Worm (Caenorhabditis elegans) whole organism, young adult: ENCODE results near the gene rpac-19.
A peak's percentile ranks its signal among the peaks of the same experiment; 100 is the strongest.

Experiments used
- B0336.3 ChIP-seq: fragments of 200-800 bp; sonication (Bioruptor generic); IDR thresholded peaks from 2 replicates; pipeline ENCODE4 v1.3.6; 2022; ENCODE audit warnings: missing genetic modification characterization, missing compliant biosample characterization
- C06A6.2 ChIP-seq: fragments of 200-800 bp; sonication (Bioruptor generic); conservative IDR thresholded peaks from 2 replicates; pipeline ENCODE4 v1.3.6; 2022; ENCODE audit warnings: missing genetic modification characterization, missing compliant biosample characterization
- F22D6.2 ChIP-seq: sonication (generic microtip); optimal IDR thresholded peaks from 2 replicates; lab custom pipeline; 2016; ENCODE audit warnings: mild to moderate bottlenecking, missing genetic modification characterization, missing compliant biosample characterization
- F33H1.4 ChIP-seq: fragments of 200-800 bp; sonication (Bioruptor generic); IDR thresholded peaks from 2 replicates; pipeline ENCODE4 v1.3.6; 2022; ENCODE audit warnings: missing genetic modification reagents, missing genetic modification characterization, missing compliant biosample characterization
- F52B5.7 ChIP-seq: sonication (generic microtip); optimal IDR thresholded peaks from 2 replicates; lab custom pipeline; 2016; ENCODE audit warnings: mild to moderate bottlenecking, missing genetic modification characterization, missing compliant biosample characterization
- F57A8.1 ChIP-seq: fragments of 200-800 bp; sonication (Bioruptor generic); optimal IDR thresholded peaks from 2 replicates; lab custom pipeline; 2018; ENCODE audit warnings: mild to moderate bottlenecking, missing genetic modification characterization, moderate library complexity, missing compliant biosample characterization
- T07F8.4 ChIP-seq: sonication (generic microtip); optimal IDR thresholded peaks from 2 replicates; lab custom pipeline; 2016; ENCODE audit warnings: mild to moderate bottlenecking, missing genetic modification characterization, moderate library complexity, missing compliant biosample characterization
- Y67H2A.10 ChIP-seq: fragments of 200-800 bp; sonication (Bioruptor generic); conservative IDR thresholded peaks from 2 replicates; pipeline ENCODE4 v1.3.6; 2022; ENCODE audit warnings: missing genetic modification reagents, missing genetic modification characterization, missing compliant biosample characterization
- ZK185.1 ChIP-seq: sonication (generic microtip); optimal IDR thresholded peaks from 2 replicates; lab custom pipeline; 2016; ENCODE audit warnings: mild to moderate bottlenecking, missing genetic modification characterization, missing compliant biosample characterization; ENCODE audit not compliant: poor library complexity, severe bottlenecking
- akir-1 ChIP-seq: fragments of 200-800 bp; sonication (Bioruptor generic); optimal IDR thresholded peaks from 2 replicates; lab custom pipeline; 2018; ENCODE audit warnings: mild to moderate bottlenecking, missing genetic modification characterization, moderate library complexity, missing compliant biosample characterization
- aptf-2 ChIP-seq: fragments of 200-800 bp; sonication (Bioruptor generic); conservative IDR thresholded peaks from 2 replicates; pipeline ENCODE4 v1.3.6; 2022; ENCODE audit warnings: missing genetic modification reagents, missing genetic modification characterization, missing compliant biosample characterization
- bed-2 ChIP-seq: fragments of 200-800 bp; sonication (Bioruptor generic); IDR thresholded peaks from 2 replicates; pipeline ENCODE4 v1.3.6; 2022; ENCODE audit warnings: missing genetic modification reagents, missing genetic modification characterization, missing compliant biosample characterization
- cebp-2 ChIP-seq: fragments of 200-800 bp; sonication (Bioruptor generic); IDR thresholded peaks from 2 replicates; pipeline ENCODE4 v1.3.6; 2022; ENCODE audit warnings: missing genetic modification characterization, missing compliant biosample characterization
- ceh-27 ChIP-seq: fragments of 200-800 bp; sonication (Bioruptor generic); optimal IDR thresholded peaks from 2 replicates; lab custom pipeline; 2018; ENCODE audit warnings: mild to moderate bottlenecking, missing genetic modification characterization, moderate library complexity, missing compliant biosample characterization
- ceh-91 ChIP-seq: fragments of 200-800 bp; sonication (Bioruptor generic); IDR thresholded peaks from 2 replicates; pipeline ENCODE4 v1.3.6; 2022; ENCODE audit warnings: missing genetic modification reagents, missing genetic modification characterization, missing compliant biosample characterization
- chd-7 ChIP-seq: sonication (generic microtip); optimal IDR thresholded peaks from 2 replicates; lab custom pipeline; 2016; ENCODE audit warnings: mild to moderate bottlenecking, missing genetic modification characterization, moderate library complexity, missing compliant biosample characterization
- dox-1 ChIP-seq: fragments of 200-800 bp; sonication (Bioruptor generic); IDR thresholded peaks from 2 replicates; pipeline ENCODE4 v1.3.6; 2022; ENCODE audit warnings: missing genetic modification reagents, missing genetic modification characterization, missing compliant biosample characterization
- dpff-1 ChIP-seq: sonication (generic microtip); optimal IDR thresholded peaks from 2 replicates; lab custom pipeline; 2017; ENCODE audit warnings: mild to moderate bottlenecking, missing genetic modification characterization, missing compliant biosample characterization
- dpl-1 ChIP-seq: fragments of 150-350 bp; optimal IDR thresholded peaks from 2 replicates; lab custom pipeline; 2014; ENCODE audit warnings: missing biosample characterization, missing genetic modification reagents, missing genetic modification characterization
- egl-44 ChIP-seq: fragments of 200-800 bp; sonication (Bioruptor generic); IDR thresholded peaks from 2 replicates; pipeline ENCODE4 v1.3.6; 2022; ENCODE audit warnings: missing genetic modification reagents, missing genetic modification characterization, missing compliant biosample characterization
- egrh-3 ChIP-seq: fragments of 200-800 bp; sonication (Bioruptor generic); IDR thresholded peaks from 2 replicates; pipeline ENCODE4 v1.3.6; 2022; ENCODE audit warnings: missing genetic modification reagents, missing genetic modification characterization, missing compliant biosample characterization
- gei-17 ChIP-seq: fragments of 200-800 bp; sonication (Bioruptor generic); optimal IDR thresholded peaks from 2 replicates; lab custom pipeline; 2018; ENCODE audit warnings: mild to moderate bottlenecking, missing genetic modification characterization, missing compliant biosample characterization
- hlh-26 ChIP-seq: fragments of 200-800 bp; sonication (Bioruptor generic); conservative IDR thresholded peaks from 2 replicates; pipeline ENCODE4 v1.3.6; 2022; ENCODE audit warnings: missing genetic modification reagents, missing genetic modification characterization, missing compliant biosample characterization
- hrde-1 ChIP-seq: sonication (generic microtip); optimal IDR thresholded peaks from 2 replicates; lab custom pipeline; 2016; ENCODE audit warnings: missing genetic modification characterization, mild to moderate bottlenecking, missing compliant biosample characterization, moderate library complexity, missing genotype, missing genetic modification reagents, borderline replicate concordance
- lag-1 ChIP-seq: fragments of 200-800 bp; sonication (Bioruptor generic); IDR thresholded peaks from 2 replicates; pipeline ENCODE4 v1.3.6; 2022; ENCODE audit warnings: missing genetic modification reagents, missing genetic modification characterization, missing compliant biosample characterization
- let-526 ChIP-seq: fragments of 200-800 bp; sonication (Bioruptor generic); IDR thresholded peaks from 2 replicates; pipeline ENCODE4 v1.3.6; 2022; ENCODE audit warnings: missing genetic modification reagents, missing genetic modification characterization, missing compliant biosample characterization
- lin-40 ChIP-seq: sonication (generic microtip); optimal IDR thresholded peaks from 2 replicates; lab custom pipeline; 2016; ENCODE audit warnings: missing genetic modification characterization, mild to moderate bottlenecking, missing compliant biosample characterization, missing genotype, missing genetic modification reagents
- lin-54 ChIP-seq: fragments of 200-800 bp; sonication (Bioruptor generic); optimal IDR thresholded peaks from 2 replicates; lab custom pipeline; 2018; ENCODE audit warnings: mild to moderate bottlenecking, missing genetic modification characterization, missing compliant biosample characterization
- madf-10 ChIP-seq: sonication (generic microtip); optimal IDR thresholded peaks from 2 replicates; lab custom pipeline; 2016; ENCODE audit warnings: mild to moderate bottlenecking, missing genetic modification characterization, missing compliant biosample characterization
- madf-8 ChIP-seq: fragments of 200-800 bp; sonication (Bioruptor generic); conservative IDR thresholded peaks from 2 replicates; pipeline ENCODE4 v1.3.6; 2022; ENCODE audit warnings: missing genetic modification reagents, missing genetic modification characterization, missing compliant biosample characterization
- mes-4 ChIP-seq: sonication (generic microtip); optimal IDR thresholded peaks from 2 replicates; lab custom pipeline; 2016; ENCODE audit warnings: missing genotype, missing genetic modification characterization, missing compliant biosample characterization
- mxl-1 ChIP-seq: sonication (generic microtip); optimal IDR thresholded peaks from 2 replicates; lab custom pipeline; 2016; ENCODE audit warnings: missing genetic modification characterization, missing compliant biosample characterization
- nfyb-1 ChIP-seq: fragments of 200-800 bp; sonication (Bioruptor generic); IDR thresholded peaks from 2 replicates; pipeline ENCODE4 v1.3.6; 2022; ENCODE audit warnings: missing genetic modification reagents, missing genetic modification characterization, missing compliant biosample characterization
- nhr-179 ChIP-seq: sonication (generic microtip); optimal IDR thresholded peaks from 2 replicates; lab custom pipeline; 2016; ENCODE audit warnings: mild to moderate bottlenecking, missing genetic modification characterization, missing compliant biosample characterization
- nhr-27 ChIP-seq: fragments of 200-800 bp; sonication (Bioruptor generic); optimal IDR thresholded peaks from 2 replicates; lab custom pipeline; 2018; ENCODE audit warnings: mild to moderate bottlenecking, missing genetic modification characterization, moderate library complexity, missing compliant biosample characterization
- nhr-80 ChIP-seq: sonication (generic microtip); optimal IDR thresholded peaks from 2 replicates; lab custom pipeline; 2016; ENCODE audit warnings: missing genetic modification characterization, missing compliant biosample characterization
- pbrm-1 ChIP-seq: fragments of 200-800 bp; sonication (Bioruptor generic); IDR thresholded peaks from 2 replicates; pipeline ENCODE4 v1.3.6; 2022; ENCODE audit warnings: missing genetic modification reagents, missing genetic modification characterization, missing compliant biosample characterization
- pha-4 ChIP-seq: fragments of 150-350 bp; sonication (generic microtip); optimal IDR thresholded peaks from 2 replicates; lab custom pipeline; 2014; ENCODE audit warnings: missing biosample characterization, missing genetic modification reagents, missing genetic modification characterization
- rpc-1 ChIP-seq, 2 experiments: fragments of 150-350 bp in 1 of 2; sonication (generic microtip) in 1 of 2; optimal IDR thresholded peaks; 2 replicates each; lab custom pipeline; 2014 to 2018; ENCODE audit warnings: missing biosample characterization in 1 of 2, missing genetic modification characterization in 1 of 2, missing genetic modification reagents in 1 of 2, missing genotype in 1 of 2
- snpc-1.3 ChIP-seq: sonication (generic microtip); optimal IDR thresholded peaks from 2 replicates; lab custom pipeline; 2017; ENCODE audit warnings: missing genetic modification characterization, mild to moderate bottlenecking, missing compliant biosample characterization, antibody characterized with exemption, moderate library complexity, missing genotype, missing genetic modification reagents; ENCODE audit not compliant: insufficient read depth
- snpc-3.4 ChIP-seq: sonication (generic microtip); optimal IDR thresholded peaks from 2 replicates; lab custom pipeline; 2017; ENCODE audit warnings: missing genetic modification characterization, mild to moderate bottlenecking, missing compliant biosample characterization, antibody characterized with exemption, moderate library complexity, missing genotype, missing genetic modification reagents
- sptf-2 ChIP-seq: fragments of 200-800 bp; sonication (Bioruptor generic); optimal IDR thresholded peaks from 2 replicates; lab custom pipeline; 2018; ENCODE audit warnings: mild to moderate bottlenecking, missing genetic modification characterization, missing compliant biosample characterization
- tbx-9 ChIP-seq: sonication (generic microtip); optimal IDR thresholded peaks from 2 replicates; lab custom pipeline; 2016; ENCODE audit warnings: borderline replicate concordance, missing genetic modification characterization, inconsistent platforms, missing compliant biosample characterization
- tlf-1 ChIP-seq: fragments of 200-800 bp; sonication (Bioruptor generic); optimal IDR thresholded peaks from 2 replicates; lab custom pipeline; 2018; ENCODE audit warnings: mild to moderate bottlenecking, missing genetic modification characterization, missing compliant biosample characterization
- ztf-18 ChIP-seq: sonication (generic microtip); optimal IDR thresholded peaks from 2 replicates; lab custom pipeline; 2016; ENCODE audit warnings: missing genotype, mild to moderate bottlenecking, missing genetic modification characterization, missing compliant biosample characterization
- ztf-3 ChIP-seq: fragments of 200-800 bp; sonication (Bioruptor generic); optimal IDR thresholded peaks from 2 replicates; lab custom pipeline; 2018; ENCODE audit warnings: mild to moderate bottlenecking, missing genetic modification characterization, missing compliant biosample characterization

The rpac-19 gene

DNA sequence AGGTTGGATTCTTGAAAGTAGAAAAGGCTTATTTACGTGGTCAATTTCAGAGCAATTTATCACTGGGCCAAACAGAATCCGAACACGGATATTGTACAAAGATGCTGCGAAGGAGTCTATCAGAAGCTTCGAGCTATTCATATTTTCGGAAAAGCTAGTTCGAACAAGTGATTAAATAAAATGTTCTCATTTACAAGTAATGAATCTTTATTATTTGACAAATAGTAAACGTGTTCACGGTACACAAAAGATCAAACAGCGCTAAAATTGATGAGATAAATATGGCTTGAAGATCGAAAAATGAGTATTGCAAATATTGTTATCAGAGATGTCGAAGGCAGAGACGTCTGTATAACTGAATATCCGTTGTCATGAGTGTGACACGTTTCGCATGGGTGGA is 14.6 kb downstream of the rpac-19 start (continued):
- TF ChIP-seq B0336.3 = peak; percentile 69; the same call in 1 of the 2 replicates
- no peak for TF ChIP-seq lag-1 (GFP tag; lab: Robert Waterston, UW)
- no peak for TF ChIP-seq dpff-1
- no peak for TF ChIP-seq mxl-1 (tag; lab: Kevin White, UChicago)
- TF ChIP-seq ZK185.1 (tag; lab: Kevin White, UChicago) = no peak
- TF ChIP-seq F52B5.7 (tag; lab: Kevin White, UChicago) = peak; percentile 77
- no peak for TF ChIP-seq let-526
- peak; percentile 63 for TF ChIP-seq lin-54 (GFP tag; lab: Kevin White, UChicago)
- no peak for TF ChIP-seq F22D6.2
- peak; percentile 54; the same call in 1 of the 2 replicates for TF ChIP-seq madf-8 (GFP tag; lab: Robert Waterston, UW)
- peak; percentile 64 for TF ChIP-seq pbrm-1 (GFP tag; lab: Robert Waterston, UW)
- no peak for TF ChIP-seq egl-44 (GFP tag; lab: Robert Waterston, UW)
- no peak for TF ChIP-seq Y67H2A.10 (GFP tag; lab: Robert Waterston, UW)

DNA sequence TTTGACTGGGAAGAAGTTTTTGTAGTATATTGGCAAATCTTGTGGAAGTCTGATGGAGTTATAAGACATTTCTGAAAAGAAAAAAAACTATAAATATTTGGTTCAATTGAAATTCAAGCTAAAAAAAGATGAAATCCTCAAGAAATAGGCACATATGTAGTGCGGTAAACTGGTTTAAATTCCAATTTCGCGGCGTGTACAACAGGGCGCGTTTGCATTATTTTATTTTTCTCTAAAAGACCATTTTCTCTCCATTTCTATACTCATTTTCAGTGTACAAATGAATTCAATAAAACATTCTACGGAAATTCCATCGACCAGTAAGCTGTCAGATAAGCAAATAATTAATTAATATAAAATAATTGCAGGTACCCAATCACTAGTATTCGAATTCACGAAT is 15.5 kb downstream of the rpac-19 start, which contains the start of the genes pri-1 and F58A4.6:
Gene pri-1, minus strand, starts transcription at position 71 of the 400 bp plus-strand sequence.
Gene F58A4.6, plus strand, starts transcription at position 272 of the 400 bp plus-strand sequence.
- no peak for TF ChIP-seq madf-10 (tag; lab: Kevin White, UChicago)
- TF ChIP-seq F57A8.1 = no peak
- TF ChIP-seq F33H1.4 (GFP tag; lab: Robert Waterston, UW) = peak; percentile 30; the same call in 1 of the 2 replicates
- no peak for TF ChIP-seq sptf-2 (GFP tag; lab: Kevin White, UChicago)
- TF ChIP-seq pha-4 = no peak
- no peak for TF ChIP-seq ztf-3 (GFP tag; lab: Kevin White, UChicago)
- TF ChIP-seq snpc-1.3 (tag; lab: Kevin White, UChicago) = no peak
- TF ChIP-seq ceh-27 (GFP tag; lab: Kevin White, UChicago) = no peak
- no peak for TF ChIP-seq mes-4 (tag; lab: Kevin White, UChicago)
- peak; percentile 19; the same call in 1 of the 2 replicates for TF ChIP-seq madf-8 (GFP tag; lab: Robert Waterston, UW)
- peak; percentile 6 for TF ChIP-seq ztf-18 (tag; lab: Kevin White, UChicago)
- TF ChIP-seq gei-17 = no peak
- TF ChIP-seq hrde-1 = no peak
- no peak for TF ChIP-seq chd-7
- no peak for TF ChIP-seq nfyb-1 (GFP tag; lab: Robert Waterston, UW)
- no peak for TF ChIP-seq rpc-1 (optimal IDR thresholded peaks at IDR 0.05; lab: Kevin White, UChicago)
- TF ChIP-seq rpc-1 (tag; optimal IDR thresholded peaks at IDR 0.05; lab: Kevin White, UChicago) = no peak
- no peak for TF ChIP-seq ceh-91
- no peak for TF ChIP-seq mxl-1 (tag; lab: Kevin White, UChicago)
- no peak for TF ChIP-seq snpc-3.4 (tag; lab: Kevin White, UChicago)
- TF ChIP-seq tlf-1 (GFP tag; lab: Kevin White, UChicago) = no peak
- no peak for TF ChIP-seq C06A6.2
- TF ChIP-seq nhr-27 (tag; lab: Kevin White, UChicago) = no peak
- TF ChIP-seq T07F8.4 (tag; lab: Kevin White, UChicago) = no peak
- no peak for TF ChIP-seq nhr-80 (tag; lab: Kevin White, UChicago)
- TF ChIP-seq F22D6.2 = no peak
- no peak for TF ChIP-seq cebp-2 (GFP tag; lab: Robert Waterston, UW)
- no peak for TF ChIP-seq hlh-26 (GFP tag; lab: Robert Waterston, UW)
- no peak for TF ChIP-seq lin-40 (tag; lab: Kevin White, UChicago)
- TF ChIP-seq tbx-9 = no peak
- no peak for TF ChIP-seq egrh-3
- no peak for TF ChIP-seq lag-1 (GFP tag; lab: Robert Waterston, UW)
- no peak for TF ChIP-seq dox-1 (GFP tag; lab: Robert Waterston, UW)
- TF ChIP-seq aptf-2 (GFP tag; lab: Robert Waterston, UW) = no peak
- no peak for TF ChIP-seq ZK185.1 (tag; lab: Kevin White, UChicago)
- no peak for TF ChIP-seq pbrm-1 (GFP tag; lab: Robert Waterston, UW)
- no peak for TF ChIP-seq nhr-179 (tag; lab: Kevin White, UChicago)
- no peak for TF ChIP-seq bed-2
- TF ChIP-seq dpl-1 = peak; percentile 32
- TF ChIP-seq akir-1 = no peak
